Fruit fly (Drosophila melanogaster): Measurements from ENCODE around the gene CG11279.

The CG11279 gene

DNA sequence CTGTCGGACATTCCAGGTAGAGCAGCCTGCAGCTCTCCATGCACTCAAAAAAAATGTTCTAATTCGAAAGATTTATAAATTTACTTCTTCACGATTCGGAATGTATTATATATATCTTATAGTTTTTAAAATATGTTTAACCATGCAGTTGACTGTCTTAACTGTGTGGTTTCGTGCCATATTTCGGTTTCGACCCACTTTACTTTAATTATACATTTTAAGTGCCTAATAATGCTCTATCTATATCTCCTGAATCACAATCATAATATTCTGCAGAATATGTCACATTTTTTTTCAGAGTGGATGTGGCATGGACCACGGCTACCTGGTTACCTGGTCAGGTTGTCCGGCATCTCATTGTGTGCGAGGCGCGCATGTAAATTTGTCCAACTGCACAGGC is 2.9 kb downstream of the CG11279 start (continued):
- TF ChIP-seq CG15336 (GFP tag; IDR thresholded peaks at IDR 0.05) (0 out of 2 replicates have a peak, but pooled peaks have one; percentile 34), eg (GFP tag; IDR thresholded peaks at IDR 0.05) (no peak), ss (GFP tag; optimal IDR thresholded peaks at IDR 0.05) (peak; percentile 36 to 41), CG34406 (GFP tag; optimal IDR thresholded peaks at IDR 0.05) (peak; percentile 3), Lpt (GFP tag; optimal IDR thresholded peaks at IDR 0.05) (peak; percentile 16), fd59A (GFP tag; optimal IDR thresholded peaks at IDR 0.05) (no peak), Sox15 (GFP tag; optimal IDR thresholded peaks at IDR 0.05) (no peak)

- TF ChIP-seq CG8632 (GFP tag; optimal IDR thresholded peaks at IDR 0.05) (no peak), Eip78C (GFP tag) (peak; percentile 31)
Measured at dm6 chr3L:13050675-13051202, 4.0 kb downstream of the CG11279 start.

- TF ChIP-seq CG8319 (GFP tag; optimal IDR thresholded peaks at IDR 0.05) (no peak), dsx (GFP tag; optimal IDR thresholded peaks at IDR 0.05; ENCODE audit: poor library complexity, severe bottlenecking) (no peak), Smox (GFP tag; optimal IDR thresholded peaks at IDR 0.05) (no peak), svp (GFP tag) (no peak), cyc (GFP tag; optimal IDR thresholded peaks at IDR 0.05) (no peak), Ets96B (tag; optimal IDR thresholded peaks at IDR 0.05) (no peak), CG7368 (GFP tag; optimal IDR thresholded peaks at IDR 0.05) (no peak), Sox102F (GFP tag; optimal IDR thresholded peaks at IDR 0.05) (no peak), Eip78C (GFP tag) (no peak), Sox15 (GFP tag; optimal IDR thresholded peaks at IDR 0.05) (no peak), CG11294 (GFP tag; IDR thresholded peaks at IDR 0.05) (no peak), CG15336 (GFP tag; IDR thresholded peaks at IDR 0.05) (no peak), CG10631 (GFP tag; optimal IDR thresholded peaks at IDR 0.05) (no peak), esn (GFP tag; optimal IDR thresholded peaks at IDR 0.05) (no peak), Blimp-1 (GFP tag; optimal IDR thresholded peaks at IDR 0.05) (no peak), dac (GFP tag; optimal IDR thresholded peaks at IDR 0.05) (no peak)
Measured at dm6 chr3L:13058429-13058828, 11.7 kb downstream of the CG11279 start.

dm6 chr3L:13061322-13061809 is 14.6 kb downstream of the CG11279 start, which contains the start of the genes CG14115 and CG34428:
Gene CG14115, minus strand, starts transcription at chr3L:13061422.
Gene CG34428, plus strand, starts transcription at chr3L:13061759.
- TF ChIP-seq CG32006 (GFP tag; optimal IDR thresholded peaks at IDR 0.05) (no peak), dac (GFP tag; optimal IDR thresholded peaks at IDR 0.05) (no peak), dsx (GFP tag; optimal IDR thresholded peaks at IDR 0.05; ENCODE audit: poor library complexity, severe bottlenecking) (no peak), CG10631 (GFP tag; optimal IDR thresholded peaks at IDR 0.05) (no peak), Hr4 (GFP tag; optimal IDR thresholded peaks at IDR 0.05) (no peak), fd59A (GFP tag; optimal IDR thresholded peaks at IDR 0.05) (no peak), CG16779 (tag; optimal IDR thresholded peaks at IDR 0.05) (no peak), CG11762 (GFP tag; optimal IDR thresholded peaks at IDR 0.05; ENCODE audit: insufficient read depth) (no peak), Eip78C (GFP tag) (no peak), CG11294 (GFP tag; IDR thresholded peaks at IDR 0.05) (no peak), Eip75B (GFP tag; optimal IDR thresholded peaks at IDR 0.05) (no peak), CG4318 (GFP tag; optimal IDR thresholded peaks at IDR 0.05) (no peak)

dm6 chr3L:13062746-13063145 is 16.0 kb downstream of the CG11279 start, which contains the start of gene CG34429:
Gene CG34429, plus strand, starts transcription at chr3L:13063046.
- TF ChIP-seq CG34406 (GFP tag; optimal IDR thresholded peaks at IDR 0.05): no peak
- TF ChIP-seq Ets21C (GFP tag; optimal IDR thresholded peaks at IDR 0.05): no peak
- no peak for TF ChIP-seq CG4318 (GFP tag; optimal IDR thresholded peaks at IDR 0.05)
- TF ChIP-seq OdsH (GFP tag; optimal IDR thresholded peaks at IDR 0.05): no peak
- no peak for TF ChIP-seq CG3032 (tag; optimal IDR thresholded peaks at IDR 0.05)
- no peak for TF ChIP-seq CG15336 (GFP tag; IDR thresholded peaks at IDR 0.05)
- TF ChIP-seq lz (GFP tag; optimal IDR thresholded peaks at IDR 0.05): no peak
- no peak for TF ChIP-seq eg (GFP tag; IDR thresholded peaks at IDR 0.05)
- no peak for TF ChIP-seq CG11762 (GFP tag; optimal IDR thresholded peaks at IDR 0.05; ENCODE audit: insufficient read depth)
- TF ChIP-seq CG11902 (GFP tag; optimal IDR thresholded peaks at IDR 0.05): no peak
- no peak for TF ChIP-seq Lpt (GFP tag; optimal IDR thresholded peaks at IDR 0.05)
- no peak for TF ChIP-seq CG6808 (GFP tag; optimal IDR thresholded peaks at IDR 0.05)
- TF ChIP-seq CG10669 (GFP tag; optimal IDR thresholded peaks at IDR 0.05): no peak
- no peak for TF ChIP-seq CG10631 (GFP tag; optimal IDR thresholded peaks at IDR 0.05)
- TF ChIP-seq Blimp-1 (GFP tag; optimal IDR thresholded peaks at IDR 0.05): no peak
- no peak for TF ChIP-seq salr (GFP tag; optimal IDR thresholded peaks at IDR 0.05)
- TF ChIP-seq CG8632 (GFP tag; optimal IDR thresholded peaks at IDR 0.05): no peak
